Worm (Caenorhabditis elegans): ENCODE measurements around the gene C54E10.6.
"Not testable (repeated sequence)": the region's sequence is repeated elsewhere in the genome, so short reads cannot be mapped to it uniquely, and the experiment has no call there.

C54E10.6 gene

DNA sequence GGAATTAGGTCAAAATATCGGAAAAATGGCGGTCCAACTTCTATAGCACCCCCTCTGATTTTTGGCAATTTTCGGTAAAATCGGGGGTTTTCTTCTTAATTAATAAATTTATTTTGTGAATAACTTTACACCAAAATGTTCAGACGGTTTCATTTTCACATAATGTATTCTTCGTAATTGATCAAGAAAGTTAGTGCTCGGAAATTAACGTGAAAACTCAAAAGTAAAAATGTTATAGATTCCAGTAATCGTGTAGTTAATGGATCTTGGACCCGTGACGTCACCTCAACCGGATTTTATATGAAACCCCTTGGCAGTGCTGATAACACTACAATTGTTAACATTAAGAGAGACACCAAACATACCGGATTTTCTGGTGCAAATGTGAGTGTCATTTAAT, 46.5 kb downstream of the C54E10.6 start, which contains the start of gene F11D11.22:
Gene F11D11.22 (plus strand): TSS at position 301 of the 400 bp plus-strand sequence.
- TF ChIP-seq ztf-23 (GFP tag; IDR thresholded peaks at IDR 0.05); med-1 (GFP tag; optimal IDR thresholded peaks at IDR 0.05; ENCODE audit: insufficient read depth); flt-1 (GFP tag; IDR thresholded peaks at IDR 0.05): not testable (repeated sequence)

DNA sequence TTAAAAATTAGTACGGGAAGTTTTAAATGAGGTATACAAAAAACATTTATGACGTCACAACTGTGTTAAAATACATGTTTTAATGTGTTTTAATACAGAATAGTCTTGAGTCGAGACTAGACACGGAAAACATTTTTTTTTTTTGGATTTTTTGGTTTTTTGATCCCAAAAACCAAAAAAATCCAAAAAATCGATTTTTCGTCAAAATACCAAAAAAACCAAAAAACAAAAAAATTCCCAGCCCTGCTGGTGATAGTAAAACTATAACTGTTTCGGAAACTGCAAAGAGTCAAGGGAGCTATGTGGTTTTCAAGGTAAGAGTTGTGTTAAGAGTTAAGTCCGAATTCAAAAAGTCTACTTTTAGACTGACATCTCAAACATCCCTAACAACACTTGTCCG, 47.5 kb downstream of the C54E10.6 start, which contains the start of gene F11D11.4:
Gene F11D11.4 (plus strand): TSS at position 301 of the 400 bp plus-strand sequence.
- TF ChIP-seq tab-1 (GFP tag; IDR thresholded peaks at IDR 0.05): no peak
- TF ChIP-seq ztf-23 (GFP tag; IDR thresholded peaks at IDR 0.05): no peak
- TF ChIP-seq T22C8.4 (GFP tag; IDR thresholded peaks at IDR 0.05): no peak
- no peak for TF ChIP-seq cog-1 (tag; optimal IDR thresholded peaks at IDR 0.05)

- no peak for TF ChIP-seq tab-1 (GFP tag; IDR thresholded peaks at IDR 0.05)
- no peak for TF ChIP-seq ztf-23 (GFP tag; IDR thresholded peaks at IDR 0.05)
- no peak for TF ChIP-seq flt-1 (GFP tag; IDR thresholded peaks at IDR 0.05)
- no peak for TF ChIP-seq ref-1 (GFP tag; conservative IDR thresholded peaks at IDR 0.05)
- no peak for TF ChIP-seq cog-1 (tag; optimal IDR thresholded peaks at IDR 0.05)
Observed at ce11 chrV:18760174-18760573, 48.4 kb downstream of the C54E10.6 start, which contains the start of gene F11D11.3. Gene F11D11.3, minus strand, starts transcription at chrV:18760274.

All from whole organism, midembryonic.